Fruit fly (Drosophila melanogaster) whole organism: ENCODE measurements around the gene Socs36E.

Source experiments
- CG8478 ChIP-seq: fragments of >200 bp; optimal IDR thresholded peaks from 2 replicates; lab custom pipeline; 2018; ENCODE audit warnings: inconsistent platforms
- Dll ChIP-seq: fragments of >200 bp; optimal IDR thresholded peaks from 2 replicates; lab custom pipeline; 2017
- pan ChIP-seq: fragments of >200 bp; optimal IDR thresholded peaks from 2 replicates; lab custom pipeline; 2017
- psq ChIP-seq: fragments of >200 bp; optimal IDR thresholded peaks from 2 replicates; lab custom pipeline; 2017
- usp ChIP-seq: fragments of >200 bp; optimal IDR thresholded peaks from 2 replicates; lab custom pipeline; 2017; ENCODE audit warnings: missing biosample characterization, missing genetic modification characterization, mixed read lengths

DNA sequence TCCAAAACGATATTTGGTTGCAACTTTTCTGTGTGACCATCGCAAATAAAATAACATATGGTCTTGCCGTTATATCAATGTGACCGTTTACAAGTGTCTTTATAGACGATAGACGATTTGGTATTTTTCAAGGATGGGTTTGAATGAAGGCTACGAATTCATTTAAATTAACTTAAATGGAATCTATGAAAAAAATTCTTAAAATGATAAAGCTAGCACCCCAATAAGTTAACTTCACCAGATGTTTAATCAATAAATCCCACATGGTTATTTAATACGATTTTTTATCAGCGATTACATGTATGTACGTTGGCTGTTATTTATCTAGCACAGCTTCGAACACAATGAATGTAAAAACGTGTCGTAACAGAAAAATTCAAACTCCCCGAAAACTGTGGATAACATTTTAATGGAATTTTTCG lies 6.4 kb upstream of the Socs36E start:
- TF ChIP-seq Dll (lab: Kevin White, UChicago): no peak
- TF ChIP-seq usp (GFP tag; lab: Kevin White, UChicago): no peak
- TF ChIP-seq CG8478 (lab: Kevin White, UChicago): no peak
- no peak for TF ChIP-seq pan
- no peak for TF ChIP-seq psq (lab: Kevin White, UChicago)
